Worm (Caenorhabditis elegans): ENCODE data around the gene F18E3.11.
"Not testable (repeated sequence)": the region's sequence is repeated elsewhere in the genome, so short reads cannot be mapped to it uniquely, and the experiment has no call there.

Gene F18E3.11

DNA sequence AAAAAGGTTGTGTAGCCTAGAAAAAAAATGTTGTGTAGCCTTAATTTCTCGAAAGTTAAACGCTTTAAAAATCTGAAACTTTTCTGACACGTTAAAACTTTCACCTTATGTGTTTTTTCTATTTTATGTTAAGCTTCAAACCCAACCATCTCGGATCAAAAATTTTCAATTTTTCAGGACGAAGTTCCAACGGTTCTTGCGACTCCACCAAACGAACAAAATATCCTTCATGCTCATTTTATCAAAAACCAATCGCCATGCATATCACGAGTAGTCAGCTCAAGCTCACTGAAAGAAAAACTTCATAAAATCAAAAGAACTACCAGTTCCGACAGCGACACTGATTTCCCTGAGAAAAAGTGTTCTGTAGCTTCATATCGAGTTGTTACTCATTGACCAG lies 23.2 kb downstream of the F18E3.11 start:
- TF ChIP-seq K09A11.1 (tag; optimal IDR thresholded peaks at IDR 0.05; ENCODE audit: insufficient read depth), result no peak
- TF ChIP-seq pha-2 (tag; optimal IDR thresholded peaks at IDR 0.05), result no peak
- no peak for TF ChIP-seq hlh-6 (tag; optimal IDR thresholded peaks at IDR 0.05)
- TF ChIP-seq K02D7.2 (tag; optimal IDR thresholded peaks at IDR 0.05), result no peak
- no peak for TF ChIP-seq ets-4 (tag; optimal IDR thresholded peaks at IDR 0.05)
- TF ChIP-seq pqm-1 (tag; optimal IDR thresholded peaks at IDR 0.05), result no peak
- no peak for TF ChIP-seq ceh-19 (GFP tag; optimal IDR thresholded peaks at IDR 0.05)
- TF ChIP-seq T23F11.4 (GFP tag; optimal IDR thresholded peaks at IDR 0.05), result no peak
- no peak for TF ChIP-seq madf-2 (tag; optimal IDR thresholded peaks at IDR 0.05)

DNA sequence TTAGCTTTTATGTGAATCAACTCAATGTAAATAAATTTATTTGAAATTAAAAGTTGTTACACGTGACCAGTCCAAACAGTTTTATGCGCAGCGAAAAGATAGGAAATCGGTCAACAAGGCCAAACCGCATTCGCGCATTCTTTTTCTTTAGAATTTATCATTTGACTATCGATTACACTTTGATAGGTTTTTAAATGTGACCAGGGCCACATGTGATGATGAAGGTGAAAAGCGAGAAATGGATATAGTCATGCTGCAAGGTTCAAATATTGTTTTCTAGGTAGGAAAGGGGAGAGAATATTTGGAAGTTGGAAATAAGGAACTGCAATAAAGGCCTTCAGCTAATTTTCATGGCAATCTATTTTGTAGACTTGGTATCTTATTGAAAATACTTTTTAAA lies 23.6 kb downstream of the F18E3.11 start:
- TF ChIP-seq ceh-45 (GFP tag; IDR thresholded peaks at IDR 0.05) (no peak), unc-55 (GFP tag; optimal IDR thresholded peaks at IDR 0.05) (no peak)

DNA sequence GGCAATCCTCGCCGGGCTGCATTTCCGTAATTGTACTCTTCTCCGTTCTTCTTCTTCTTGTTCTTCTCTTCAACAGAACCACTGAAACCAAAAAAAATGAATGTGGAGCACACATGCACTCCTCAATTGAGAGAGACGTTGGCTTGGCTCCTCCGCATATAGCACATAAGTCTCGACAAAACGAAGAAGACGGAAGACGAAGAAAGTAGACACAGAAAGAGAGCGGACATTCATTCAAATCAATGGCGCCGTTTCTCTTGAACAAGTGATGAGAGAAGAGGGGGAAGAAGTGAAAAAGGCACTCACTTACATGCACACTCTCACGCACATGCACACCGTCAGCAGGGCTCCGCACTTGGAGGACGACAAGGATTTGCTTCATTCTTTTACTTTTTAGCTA lies 24.3 kb downstream of the F18E3.11 start, which contains the start of gene F25E5.9:
Gene F25E5.9 (minus strand): TSS at position 382 of the 400 bp plus-strand sequence.
- TF ChIP-seq elt-2 (tag; optimal IDR thresholded peaks at IDR 0.05) (no peak), ceh-19 (GFP tag; optimal IDR thresholded peaks at IDR 0.05) (no peak), dmd-4 (tag; optimal IDR thresholded peaks at IDR 0.05; ENCODE audit: borderline replicate concordance) (no peak), npax-4 (tag; optimal IDR thresholded peaks at IDR 0.05) (no peak), unc-3 (GFP tag; conservative IDR thresholded peaks at IDR 0.05) (no peak), unc-3 (tag; optimal IDR thresholded peaks at IDR 0.05) (no peak), ceh-2 (tag; optimal IDR thresholded peaks at IDR 0.05) (no peak), K02D7.2 (tag; optimal IDR thresholded peaks at IDR 0.05) (no peak), syd-9 (tag; optimal IDR thresholded peaks at IDR 0.05) (no peak)

DNA sequence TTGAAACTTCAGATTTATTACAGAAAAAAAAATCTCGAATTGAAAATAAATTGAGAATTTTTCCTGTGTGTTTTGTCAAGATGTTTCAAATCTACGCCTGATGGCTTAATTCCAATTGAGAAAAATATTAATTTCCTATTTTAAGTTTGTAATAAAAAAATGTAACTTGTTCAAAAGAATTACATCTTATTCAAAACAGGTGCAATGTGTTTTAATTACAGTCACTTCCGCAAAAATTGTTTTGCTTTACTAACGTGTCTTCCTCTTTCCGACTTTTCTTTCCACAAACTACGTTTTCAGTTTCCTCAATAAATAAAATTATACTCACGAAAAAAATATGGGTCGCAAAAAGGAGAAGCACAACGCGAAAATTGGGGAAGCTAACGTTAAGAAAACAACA lies 24.7 kb downstream of the F18E3.11 start, which contains the start of gene F25E5.16:
Gene F25E5.16 (plus strand): TSS at position 301 of the 400 bp plus-strand sequence.
- no peak for TF ChIP-seq K09A11.1 (tag; optimal IDR thresholded peaks at IDR 0.05; ENCODE audit: insufficient read depth)

DNA sequence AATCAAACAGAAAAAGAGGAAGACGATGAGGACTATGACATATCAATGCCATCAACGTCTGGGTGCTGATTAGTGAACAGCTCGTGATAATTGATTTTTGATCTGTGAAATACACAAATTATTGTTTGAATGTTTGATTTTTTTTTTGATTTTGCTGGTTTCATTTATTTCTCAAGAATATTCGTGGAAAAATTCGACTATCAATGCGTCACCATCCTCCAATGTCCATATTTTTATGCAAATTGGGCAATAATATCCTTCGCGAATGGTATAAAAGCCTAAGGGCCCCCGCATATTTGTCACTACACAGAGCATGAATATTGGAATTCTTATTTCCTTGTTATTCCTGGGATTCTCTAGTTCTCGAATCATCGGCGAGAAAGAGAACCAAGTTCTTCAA lies 26.5 kb downstream of the F18E3.11 start, which contains the start of gene try-13:
Gene try-13 (plus strand): TSS at position 301 of the 400 bp plus-strand sequence.
- TF ChIP-seq nfya-1 (tag; optimal IDR thresholded peaks at IDR 0.05), result no peak
- no peak for TF ChIP-seq ztf-16 (tag; optimal IDR thresholded peaks at IDR 0.05)
- no peak for TF ChIP-seq ceh-48 (tag; optimal IDR thresholded peaks at IDR 0.05)
- no peak for TF ChIP-seq ref-2 (tag; optimal IDR thresholded peaks at IDR 0.05)
- TF ChIP-seq mec-3 (tag; optimal IDR thresholded peaks at IDR 0.05; ENCODE audit: borderline replicate concordance), result no peak

DNA sequence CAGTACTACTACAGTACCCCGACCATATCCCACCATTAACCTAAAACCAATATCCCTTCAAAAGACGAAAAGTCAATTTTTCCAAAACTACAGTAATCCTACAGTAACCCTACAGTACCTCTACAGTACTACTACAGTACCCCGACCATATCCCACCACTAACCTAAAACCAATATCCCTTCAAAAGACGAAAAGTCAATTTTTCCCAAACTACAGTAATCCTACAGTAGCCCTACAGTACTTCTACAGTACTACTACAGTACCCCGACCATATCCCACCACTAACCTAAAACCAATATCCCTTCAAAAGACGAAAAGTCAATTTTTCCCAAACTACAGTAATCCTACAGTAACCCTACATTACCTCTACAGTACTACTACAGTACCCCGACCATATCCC lies 30.2 kb downstream of the F18E3.11 start:
- TF ChIP-seq ceh-45 (GFP tag; IDR thresholded peaks at IDR 0.05), result peak; percentile 60; the same call in 1 of the 2 replicates

DNA sequence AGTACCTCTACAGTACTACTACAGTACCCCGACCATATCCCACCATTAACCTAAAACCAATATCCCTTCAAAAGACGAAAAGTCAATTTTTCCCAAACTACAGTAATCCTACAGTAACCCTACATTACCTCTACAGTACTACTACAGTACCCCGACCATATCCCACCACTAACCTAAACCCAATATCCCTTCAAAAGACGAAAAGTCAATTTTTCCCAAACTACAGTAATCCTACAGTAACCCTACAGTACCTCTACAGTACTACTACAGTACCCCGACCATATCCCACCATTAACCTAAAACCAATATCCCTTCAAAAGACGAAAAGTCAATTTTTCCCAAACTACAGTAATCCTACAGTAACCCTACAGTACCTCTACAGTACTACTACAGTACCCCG lies 31.0 kb downstream of the F18E3.11 start, which contains the start of gene nhr-141:
Gene nhr-141 (plus strand): TSS at position 331 of the 400 bp plus-strand sequence.
- not testable (repeated sequence) for TF ChIP-seq hlh-6 (tag; optimal IDR thresholded peaks at IDR 0.05); ceh-19 (GFP tag; optimal IDR thresholded peaks at IDR 0.05); ets-4 (tag; optimal IDR thresholded peaks at IDR 0.05)

DNA sequence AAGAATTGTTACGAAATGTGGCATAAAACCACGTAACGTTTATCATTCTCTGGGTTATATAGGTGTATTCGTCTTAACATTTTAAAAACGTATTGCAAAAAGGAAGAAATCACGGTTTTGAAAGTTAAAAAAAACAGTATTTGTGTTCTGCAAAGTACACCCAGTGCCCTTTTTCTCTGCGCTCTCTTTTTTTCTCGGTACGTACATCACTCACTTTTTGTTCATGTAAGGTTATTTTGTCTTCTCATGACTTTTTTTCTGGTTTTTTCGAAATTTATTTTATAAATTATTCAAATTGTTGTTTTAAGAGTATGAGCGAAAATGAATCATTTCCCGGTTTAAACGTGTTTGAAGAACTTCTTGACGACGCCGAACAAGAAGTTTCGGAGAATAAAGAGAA lies 33.7 kb downstream of the F18E3.11 start, which contains the start of gene F25E5.5:
Gene F25E5.5 (plus strand): TSS at position 301 of the 400 bp plus-strand sequence.
- TF ChIP-seq ztf-16 (tag; optimal IDR thresholded peaks at IDR 0.05) (no peak), ceh-18 (tag; optimal IDR thresholded peaks at IDR 0.05) (no peak), fkh-10 (GFP tag; optimal IDR thresholded peaks at IDR 0.05) (no peak), unc-86 (tag; optimal IDR thresholded peaks at IDR 0.05) (no peak), lin-11 (tag; optimal IDR thresholded peaks at IDR 0.05) (no peak), ref-2 (tag; optimal IDR thresholded peaks at IDR 0.05) (no peak), hlh-8 (tag; optimal IDR thresholded peaks at IDR 0.05) (no peak), nfya-1 (tag; optimal IDR thresholded peaks at IDR 0.05) (no peak), zip-5 (tag; optimal IDR thresholded peaks at IDR 0.05) (no peak), ceh-22 (tag; optimal IDR thresholded peaks at IDR 0.05) (no peak), gmeb-2 (tag; optimal IDR thresholded peaks at IDR 0.05) (no peak), K09A11.1 (tag; optimal IDR thresholded peaks at IDR 0.05; ENCODE audit: insufficient read depth) (no peak), pat-9 (tag; optimal IDR thresholded peaks at IDR 0.05) (no peak)

Data from whole organism, late embryonic.